Worm (Caenorhabditis elegans) whole organism, dauer: Measurements from ENCODE around the gene srv-27.
"Not testable (repeated sequence)": the region's sequence is repeated elsewhere in the genome, so short reads cannot be mapped to it uniquely, and the experiment has no call there.

ENCODE experiments used
- unc-62 ChIP-seq: sonication (generic microtip); optimal IDR thresholded peaks from 2 replicates; lab custom pipeline; 2017; ENCODE audit warnings: missing biosample characterization, missing genetic modification reagents, missing genetic modification characterization

srv-27 gene

DNA sequence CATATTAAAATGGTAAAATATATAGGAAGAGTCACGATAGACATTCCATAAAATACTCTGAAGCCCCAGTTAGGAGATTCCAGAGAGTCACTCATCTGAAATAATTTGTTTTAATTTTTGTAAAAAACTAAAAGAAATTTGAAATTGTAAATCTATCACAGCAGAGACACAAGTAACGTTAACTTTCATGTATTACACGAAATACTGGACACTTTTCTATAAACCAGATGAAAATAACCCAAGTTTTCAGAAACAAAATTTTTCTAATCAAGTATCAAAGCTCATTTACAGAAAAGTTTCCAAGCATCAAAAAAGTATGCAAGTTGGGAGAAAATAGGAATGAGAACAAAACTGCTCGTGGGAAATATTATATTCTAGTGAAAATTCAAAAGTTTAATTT, at the start of gene srv-27:
srv-27 (minus strand) TSS at position 101 of the 400 bp plus-strand sequence.
- no peak for TF ChIP-seq unc-62

DNA sequence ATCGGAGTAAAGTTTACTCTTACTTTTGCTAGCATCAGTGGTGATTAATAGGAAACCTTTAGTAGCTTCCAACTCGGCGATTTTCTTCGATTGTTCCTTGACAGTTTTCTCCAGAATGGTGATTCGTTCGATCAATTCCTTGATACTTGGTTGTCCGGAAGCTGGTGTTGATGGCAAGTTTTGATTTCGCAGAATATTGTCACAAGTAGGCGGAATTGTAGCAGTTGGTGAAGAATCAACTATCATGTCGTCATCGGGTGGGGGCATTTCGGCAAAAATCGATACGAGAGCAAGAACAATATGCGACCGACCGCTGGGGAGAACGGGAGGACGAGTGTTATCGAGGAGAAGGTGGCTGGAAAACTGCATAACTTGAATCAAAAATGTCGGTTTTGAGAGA, 49.1 kb upstream of the srv-27 start, which contains the start of gene Y73B6BL.289:
Y73B6BL.289 (plus strand) TSS at position 301 of the 400 bp plus-strand sequence.
- not testable (repeated sequence) for TF ChIP-seq unc-62

DNA sequence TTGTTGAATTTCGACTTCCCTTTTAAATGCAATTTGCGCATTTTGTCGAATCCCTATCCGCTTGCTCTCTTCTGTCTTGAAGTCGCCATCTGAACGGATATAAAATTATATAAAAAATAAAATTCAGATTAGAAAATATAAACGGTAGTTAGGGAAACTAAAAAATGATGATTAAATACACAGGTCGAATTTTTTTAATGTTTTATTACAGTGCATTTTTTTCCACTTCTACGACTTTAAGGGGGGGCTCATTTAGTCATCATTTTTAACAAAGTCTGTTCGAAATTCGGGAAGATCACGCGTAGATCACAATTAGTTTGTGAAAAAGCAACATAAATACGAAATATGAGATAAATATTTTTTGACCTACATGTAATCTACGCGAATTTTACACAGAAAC, 44.7 kb upstream of the srv-27 start, which contains the start of gene Y73B6BL.14:
Y73B6BL.14 (minus strand) TSS at position 101 of the 400 bp plus-strand sequence.
- no peak for TF ChIP-seq unc-62

DNA sequence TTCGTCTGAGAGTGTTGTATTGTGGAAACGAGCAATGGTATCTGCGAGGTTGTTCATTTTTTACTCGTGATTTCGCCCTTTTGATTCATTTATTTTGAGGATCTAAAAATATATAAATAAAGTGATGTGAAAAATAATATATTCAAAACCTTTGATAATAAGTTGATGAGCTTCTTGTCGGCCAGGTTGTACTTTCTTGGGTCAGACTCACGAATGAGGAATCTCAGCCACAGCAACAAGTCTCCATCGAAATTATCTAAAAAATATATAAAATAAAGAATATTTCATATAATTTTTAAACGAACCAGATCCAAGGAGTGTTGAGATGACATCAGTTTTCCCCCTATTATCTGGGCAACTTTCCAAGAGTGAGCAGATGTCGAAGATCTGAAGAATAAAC, 44.3 kb upstream of the srv-27 start, which contains the start of gene Y73B6BL.288:
Y73B6BL.288 (minus strand) TSS at position 101 of the 400 bp plus-strand sequence.
- no peak for TF ChIP-seq unc-62

DNA sequence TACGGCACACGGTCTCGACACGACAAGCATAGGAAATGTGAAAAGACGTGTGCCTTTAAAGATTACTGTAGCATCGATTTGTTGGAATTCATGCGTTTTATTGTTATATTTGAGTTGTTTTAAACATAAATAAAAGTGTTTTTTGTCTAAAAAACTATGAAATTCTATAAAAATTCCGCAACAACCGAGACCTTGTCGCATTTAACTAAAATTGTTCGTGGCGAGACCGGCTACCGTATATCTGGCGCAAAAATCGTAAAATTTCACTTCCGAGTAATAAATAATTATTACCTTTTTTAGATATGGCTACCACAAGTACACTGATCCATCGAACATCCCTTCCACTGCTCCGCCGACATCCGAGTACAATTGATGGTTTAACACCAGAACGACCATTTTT, 39.2 kb upstream of the srv-27 start, which contains the start of gene ipla-6:
ipla-6 (plus strand) TSS at position 301 of the 400 bp plus-strand sequence.
- TF ChIP-seq unc-62 = no peak

DNA sequence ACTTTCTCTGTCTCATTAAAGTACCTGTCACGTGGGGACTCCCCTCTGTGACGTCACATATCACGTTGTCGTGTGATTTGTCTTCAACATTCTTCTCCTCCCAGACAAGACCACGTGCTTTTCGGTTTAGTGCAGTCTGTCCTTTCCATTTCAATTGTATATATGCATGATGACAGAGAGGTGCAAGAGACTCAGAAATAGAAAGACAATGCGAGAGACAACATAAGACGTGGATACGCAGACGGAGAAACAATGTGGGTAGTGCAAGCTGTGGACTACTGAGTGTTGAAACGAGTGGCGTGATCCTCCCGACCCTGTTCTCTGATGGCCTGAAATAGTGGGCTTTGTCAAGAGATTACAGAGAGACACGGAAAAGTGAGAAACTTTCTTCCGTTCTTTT, 38.6 kb upstream of the srv-27 start:
- TF ChIP-seq unc-62 = peak; percentile 21

DNA sequence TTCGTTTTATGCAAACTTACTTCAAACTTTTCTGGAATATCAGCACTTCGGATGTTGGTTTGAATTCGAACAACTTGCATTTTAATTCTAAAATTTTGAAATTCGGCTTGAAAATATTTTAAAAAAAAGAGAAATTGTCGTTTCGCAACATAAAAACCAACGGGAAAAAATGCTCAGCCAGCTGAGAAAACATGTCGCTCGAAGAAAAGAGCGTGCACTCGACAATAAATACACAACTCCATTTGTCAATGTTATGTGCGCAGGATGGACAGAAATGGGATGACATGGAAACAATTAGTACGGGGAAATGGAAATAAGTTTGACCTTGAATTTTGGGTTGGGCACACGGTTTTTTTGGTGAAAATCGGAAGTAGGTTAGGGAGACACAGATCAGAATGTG, 37.8 kb upstream of the srv-27 start, which contains the start of gene mif-4:
mif-4 (minus strand) TSS at position 87 of the 400 bp plus-strand sequence.
- no peak for TF ChIP-seq unc-62

DNA sequence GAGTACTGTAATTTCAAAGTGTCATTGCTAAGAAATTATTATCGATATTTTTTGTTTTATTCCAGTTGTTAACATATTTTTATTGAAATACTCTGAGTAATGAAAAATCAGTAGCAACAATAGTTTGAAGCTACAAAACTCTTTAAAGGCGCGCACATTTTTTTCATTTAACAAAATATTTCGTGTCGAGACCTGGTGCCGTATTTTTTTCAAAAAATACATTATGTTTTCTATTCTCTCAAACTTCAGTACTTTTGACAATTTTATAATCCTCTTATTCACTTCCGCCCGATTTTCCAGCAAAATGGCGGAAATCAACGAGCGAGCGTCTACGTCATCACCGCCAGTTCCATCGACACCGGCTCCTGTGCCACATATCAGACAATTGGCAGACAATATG, 35.8 kb upstream of the srv-27 start, which contains the start of gene blos-2:
blos-2 (plus strand) TSS at position 301 of the 400 bp plus-strand sequence.
- no peak for TF ChIP-seq unc-62

DNA sequence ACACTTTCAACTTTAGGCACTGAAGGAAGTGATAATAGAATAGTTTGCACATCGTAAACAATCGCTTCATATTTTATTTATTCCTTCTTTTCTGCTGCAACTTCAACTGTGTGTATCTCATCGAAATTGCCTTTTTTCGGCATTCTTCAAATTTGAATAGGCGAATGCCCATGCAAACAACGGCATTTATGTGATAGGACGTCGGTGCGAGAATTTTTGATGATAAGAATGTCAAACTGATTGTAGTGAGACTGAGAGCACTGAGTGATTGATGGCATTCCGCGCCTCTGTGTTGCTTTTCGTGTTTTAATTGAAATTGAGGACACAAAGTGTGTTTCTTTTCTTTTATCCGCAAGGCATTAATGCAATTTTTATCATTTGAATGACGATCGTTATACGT, 32.6 kb upstream of the srv-27 start:
- no peak for TF ChIP-seq unc-62

DNA sequence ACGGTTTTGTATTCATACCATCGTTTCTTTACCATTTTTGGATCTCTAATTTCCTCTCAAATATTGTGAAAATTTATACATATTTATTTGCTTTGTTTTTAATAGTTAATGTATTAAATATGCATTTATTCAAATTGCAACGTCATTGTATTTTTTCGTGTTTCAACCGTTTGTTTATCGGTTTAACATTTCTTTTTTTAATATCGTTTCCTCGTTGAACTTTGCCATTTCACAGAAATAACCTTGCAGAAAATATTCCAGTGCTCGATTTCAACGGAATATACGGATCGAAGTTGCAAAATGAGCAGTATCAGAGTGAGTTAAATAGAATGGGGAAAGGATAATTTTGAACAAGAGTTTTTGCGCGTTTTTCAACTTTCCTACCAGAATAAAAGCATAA, 31.2 kb upstream of the srv-27 start, which contains the start of gene seu-1:
seu-1 (plus strand) TSS at position 301 of the 400 bp plus-strand sequence.
- no peak for TF ChIP-seq unc-62

DNA sequence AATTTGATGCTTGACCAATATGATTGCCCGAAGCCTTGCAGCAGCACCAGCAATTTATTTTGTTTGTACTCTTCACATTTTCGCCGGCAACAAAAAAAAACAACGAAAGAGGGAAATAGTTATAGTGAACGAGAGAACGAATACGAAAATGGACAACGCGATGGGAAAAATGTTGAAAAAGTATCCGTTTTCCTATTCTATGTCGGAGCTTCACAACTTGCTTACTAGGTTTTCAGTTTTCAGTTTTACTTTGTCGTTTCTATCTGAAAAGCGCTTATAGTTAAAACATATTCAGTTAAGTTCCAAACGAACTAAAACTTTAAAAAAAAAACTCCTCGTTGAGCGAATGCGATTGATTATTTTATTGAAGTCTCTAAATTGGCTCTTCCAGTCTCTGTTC, 30.0 kb upstream of the srv-27 start:
- TF ChIP-seq unc-62 = no peak

DNA sequence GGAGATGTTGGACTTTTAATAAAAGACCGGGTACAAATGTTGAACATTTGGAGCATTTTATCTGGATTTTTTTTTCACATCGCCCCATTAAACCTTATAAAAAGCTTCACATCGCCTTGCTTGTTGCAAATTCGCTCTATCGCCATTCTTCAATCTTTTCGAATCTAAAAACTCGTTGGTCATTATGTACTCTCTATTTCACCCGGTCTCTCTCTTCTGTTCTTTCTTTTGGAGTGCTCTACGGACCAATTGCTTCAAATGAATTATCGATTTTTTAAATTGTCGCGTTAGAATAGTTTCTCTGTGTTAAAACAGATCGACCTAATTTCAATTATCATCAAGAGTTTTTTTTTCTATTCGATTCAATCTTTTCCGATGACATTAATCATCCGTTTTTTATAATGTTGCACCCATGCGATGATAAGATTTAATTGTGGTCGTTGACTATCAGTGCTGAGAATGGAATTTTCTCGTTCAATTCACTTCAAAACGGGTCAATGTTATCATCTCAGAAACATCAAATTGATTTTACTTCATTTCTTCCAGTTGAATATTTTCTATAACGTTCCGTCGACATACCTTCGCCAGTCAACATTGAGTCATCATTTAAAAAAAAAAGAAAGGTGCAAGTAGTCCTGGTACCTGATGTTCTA, 29.3 kb upstream of the srv-27 start:
- TF ChIP-seq unc-62 = no peak

DNA sequence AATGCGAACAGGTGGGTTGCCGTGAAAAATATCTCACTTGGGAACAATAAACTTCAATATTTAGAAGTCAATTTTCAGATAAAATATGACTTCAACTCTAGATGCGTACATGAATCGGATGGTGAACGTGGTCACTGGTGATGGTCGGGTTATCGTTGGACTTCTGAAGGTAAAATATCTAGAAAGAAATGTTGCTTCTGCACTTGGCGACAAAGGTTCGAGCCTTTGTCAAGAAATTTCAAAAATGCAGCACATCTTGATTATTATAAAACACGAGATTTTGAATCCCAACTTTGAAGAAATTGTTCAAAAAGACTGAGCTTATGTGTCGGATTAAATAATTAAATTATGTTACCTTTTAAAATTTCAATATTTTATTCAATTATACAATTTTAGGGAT, 28.3 kb upstream of the srv-27 start, which contains the start of gene lsm-8:
lsm-8 (plus strand) TSS at position 79 of the 400 bp plus-strand sequence.
- no peak for TF ChIP-seq unc-62

DNA sequence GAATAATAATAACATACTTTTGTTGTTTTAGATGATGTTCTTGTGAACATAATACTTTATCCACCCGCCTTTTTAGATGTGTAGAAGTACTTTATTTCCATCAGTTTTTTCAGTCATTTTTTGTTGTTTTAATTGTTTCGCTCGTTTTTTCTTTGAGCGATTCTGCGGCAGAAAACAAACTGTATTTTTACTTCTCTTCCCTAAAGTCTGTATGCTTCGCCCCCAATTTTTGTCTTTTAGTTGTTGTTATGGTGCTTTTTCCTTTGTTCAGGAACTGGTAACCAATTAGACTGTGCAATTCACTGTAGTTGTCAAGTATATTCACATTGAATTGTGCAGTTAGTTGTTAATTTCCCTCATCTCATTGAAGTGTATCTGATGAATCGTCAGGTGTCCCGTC, 27.6 kb upstream of the srv-27 start:
- no peak for TF ChIP-seq unc-62

DNA sequence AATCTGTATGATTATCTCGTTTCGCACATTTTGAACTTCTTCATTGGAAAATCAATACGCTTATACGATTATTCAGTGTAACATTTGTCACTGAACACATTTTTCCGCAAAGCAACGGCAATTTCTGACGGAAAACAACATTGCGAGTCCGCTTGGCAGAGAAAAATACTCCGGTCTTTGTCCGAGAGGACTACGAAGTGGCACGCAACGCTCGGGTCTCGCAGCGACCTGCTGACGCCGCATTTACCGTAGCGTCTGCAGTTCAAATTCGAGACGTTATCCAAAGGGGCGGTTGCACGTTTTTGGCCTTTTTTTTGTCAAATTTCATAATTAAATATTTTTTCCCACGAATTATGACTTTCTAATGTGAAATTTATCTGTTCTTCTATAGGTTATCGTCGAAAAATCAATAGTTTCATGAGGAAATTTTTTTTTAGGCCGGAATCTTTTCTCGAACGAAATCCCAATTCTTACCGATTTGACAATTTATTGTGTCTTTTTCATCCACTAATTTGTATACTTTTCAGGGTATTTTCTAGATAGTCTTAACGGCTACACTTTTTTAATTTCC, 25.6 kb upstream of the srv-27 start, which contains the start of gene sqd-1:
sqd-1 (plus strand) TSS at position 521 of the 571 bp plus-strand sequence.
- TF ChIP-seq unc-62 = no peak

DNA sequence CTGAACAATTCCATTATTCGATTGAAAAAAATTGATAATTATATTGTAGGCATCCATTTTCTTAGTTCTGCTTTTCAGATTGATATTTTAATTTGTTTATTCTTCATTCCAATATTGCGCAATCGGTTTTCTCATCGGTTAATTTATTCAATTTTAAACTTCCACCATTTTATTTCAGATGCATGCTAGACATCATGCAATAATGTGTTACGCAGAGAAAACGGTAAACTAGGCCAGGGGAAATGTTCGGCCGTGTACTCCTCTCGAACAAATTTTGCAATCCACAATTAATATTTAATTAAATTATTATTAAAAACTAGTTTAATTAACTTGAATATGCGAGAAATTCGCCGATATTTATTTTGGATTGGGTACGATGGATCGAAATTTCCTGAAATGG, 23.5 kb upstream of the srv-27 start, which contains the start of gene Y73B6BL.29:
Y73B6BL.29 (plus strand) TSS at position 263 of the 400 bp plus-strand sequence.
- TF ChIP-seq unc-62 = no peak

DNA sequence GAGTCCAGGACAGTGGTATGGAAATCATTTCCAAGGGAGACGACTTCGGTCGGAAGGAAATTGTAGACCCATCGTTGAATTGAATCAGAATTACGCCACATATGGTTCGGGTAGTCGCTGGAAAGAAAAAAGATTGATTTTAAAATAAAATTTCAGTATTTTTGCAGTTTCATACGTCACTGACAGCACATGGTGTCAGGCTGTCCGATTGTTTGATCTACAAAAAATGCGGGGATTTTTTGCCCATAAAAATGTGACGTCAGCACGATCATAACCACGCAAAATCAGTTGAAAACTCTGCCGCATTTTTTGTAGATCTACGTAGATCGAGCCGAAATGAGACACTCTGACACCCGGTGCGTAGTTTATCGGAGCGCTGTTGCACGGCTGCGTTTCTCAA, 19.2 kb upstream of the srv-27 start, which contains the start of gene Y73B6BL.12:
Y73B6BL.12 (minus strand) TSS at position 101 of the 400 bp plus-strand sequence.
- TF ChIP-seq unc-62 = not testable (repeated sequence)
